Worm (Caenorhabditis elegans): ENCODE data around the gene daf-18.

DNA sequence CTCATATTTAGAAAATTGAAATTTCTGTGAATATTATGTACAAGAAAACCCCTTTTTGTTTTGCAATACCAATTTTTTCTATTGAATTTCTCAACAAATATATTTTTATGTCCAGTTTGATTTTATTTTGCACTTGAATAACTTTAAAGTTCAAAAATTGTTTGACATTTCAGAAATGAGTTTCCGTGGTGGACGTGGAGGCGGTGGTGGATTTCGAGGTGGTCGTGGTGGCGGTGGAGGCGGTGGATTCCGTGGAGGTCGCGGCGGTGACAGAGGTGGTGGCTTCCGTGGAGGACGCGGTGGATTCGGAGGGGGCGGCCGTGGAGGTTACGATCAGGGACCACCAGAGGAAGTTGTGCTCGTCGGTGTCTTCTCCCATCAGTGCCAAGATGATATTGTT, 1.0 kb upstream of the daf-18 start, which contains the start of gene garr-1:
- TF ChIP-seq nhr-129 (tag; optimal IDR thresholded peaks at IDR 0.05), result no peak
- no peak for TF ChIP-seq lin-13 (GFP tag; optimal IDR thresholded peaks at IDR 0.05)
- TF ChIP-seq Y55F3AM.14 (GFP tag; optimal IDR thresholded peaks at IDR 0.05), result no peak
- no peak for TF ChIP-seq unc-39 (tag; optimal IDR thresholded peaks at IDR 0.05)
- no peak for TF ChIP-seq mdl-1 (tag; optimal IDR thresholded peaks at IDR 0.05)
- no peak for TF ChIP-seq zag-1 (tag; optimal IDR thresholded peaks at IDR 0.05)
- no peak for TF ChIP-seq ZK546.5 (tag; optimal IDR thresholded peaks at IDR 0.05)
- TF ChIP-seq elt-1 (tag; optimal IDR thresholded peaks at IDR 0.05), result no peak

Data from whole organism, L2 larva.